Worm (Caenorhabditis elegans): ENCODE measurements around the gene grd-7.
A peak's percentile ranks its signal among the peaks of the same experiment; 100 is the strongest.

Gene grd-7

ce11 chrX:7229357-7229756 is 39.9 kb downstream of the grd-7 start:
- TF ChIP-seq nhr-129 (tag; optimal IDR thresholded peaks at IDR 0.05) (no peak), nhr-237 (tag; optimal IDR thresholded peaks at IDR 0.05) (no peak), ZK546.5 (tag; optimal IDR thresholded peaks at IDR 0.05) (no peak), lsy-2 (tag; optimal IDR thresholded peaks at IDR 0.05) (no peak), lin-13 (GFP tag; optimal IDR thresholded peaks at IDR 0.05) (no peak), R02D3.7 (tag; optimal IDR thresholded peaks at IDR 0.05) (no peak), mdl-1 (tag; optimal IDR thresholded peaks at IDR 0.05) (no peak), nhr-23 (tag; optimal IDR thresholded peaks at IDR 0.05) (no peak), ceh-82 (tag; optimal IDR thresholded peaks at IDR 0.05) (no peak), ztf-11 (tag; optimal IDR thresholded peaks at IDR 0.05) (no peak), nhr-11 (tag; optimal IDR thresholded peaks at IDR 0.05) (no peak)

- peak; percentile 29 for TF ChIP-seq nhr-129 (tag; optimal IDR thresholded peaks at IDR 0.05)
- TF ChIP-seq dmd-4 (tag; optimal IDR thresholded peaks at IDR 0.05), result no peak
These were observed 44.3 kb downstream of the grd-7 start for ce11 chrX:7225028-7225427.

ce11 chrX:7224510-7224909 is 44.8 kb downstream of the grd-7 start:
- TF ChIP-seq nhr-237 (tag; optimal IDR thresholded peaks at IDR 0.05), result no peak
- no peak for TF ChIP-seq sem-4 (tag; optimal IDR thresholded peaks at IDR 0.05)
- no peak for TF ChIP-seq snpc-4 (tag; optimal IDR thresholded peaks at IDR 0.05)
- no peak for TF ChIP-seq nhr-25 (tag; optimal IDR thresholded peaks at IDR 0.05)
- TF ChIP-seq dmd-4 (tag; optimal IDR thresholded peaks at IDR 0.05), result no peak
- TF ChIP-seq peb-1 (tag; optimal IDR thresholded peaks at IDR 0.05), result no peak
- TF ChIP-seq unc-39 (tag; optimal IDR thresholded peaks at IDR 0.05), result no peak
- TF ChIP-seq mdl-1 (tag; optimal IDR thresholded peaks at IDR 0.05), result no peak
- no peak for TF ChIP-seq elt-3 (tag; optimal IDR thresholded peaks at IDR 0.05)
- TF ChIP-seq aly-2 (tag; optimal IDR thresholded peaks at IDR 0.05), result no peak

- TF ChIP-seq nhr-129 (tag; optimal IDR thresholded peaks at IDR 0.05) (no peak), nhr-23 (tag; optimal IDR thresholded peaks at IDR 0.05) (no peak), unc-55 (GFP tag; optimal IDR thresholded peaks at IDR 0.05) (peak; percentile 30)
These were observed 46.9 kb downstream of the grd-7 start for ce11 chrX:7222383-7222782.

ce11 chrX:7220209-7220608 is 49.1 kb downstream of the grd-7 start:
- TF ChIP-seq ztf-1 (GFP tag; conservative IDR thresholded peaks at IDR 0.05), result no peak
- no peak for TF ChIP-seq R02D3.7 (tag; optimal IDR thresholded peaks at IDR 0.05)
- no peak for TF ChIP-seq dmd-4 (tag; optimal IDR thresholded peaks at IDR 0.05)
- no peak for TF ChIP-seq sem-4 (tag; optimal IDR thresholded peaks at IDR 0.05)
- TF ChIP-seq nhr-77 (tag; optimal IDR thresholded peaks at IDR 0.05), result no peak
- no peak for TF ChIP-seq ZK546.5 (tag; optimal IDR thresholded peaks at IDR 0.05)
- TF ChIP-seq unc-55 (GFP tag; optimal IDR thresholded peaks at IDR 0.05), result no peak
- no peak for TF ChIP-seq Y55F3AM.14 (GFP tag; optimal IDR thresholded peaks at IDR 0.05)
- no peak for TF ChIP-seq gmeb-1 (tag; optimal IDR thresholded peaks at IDR 0.05)
- no peak for TF ChIP-seq peb-1 (tag; optimal IDR thresholded peaks at IDR 0.05)
- no peak for TF ChIP-seq nhr-23 (tag; optimal IDR thresholded peaks at IDR 0.05)
- no peak for TF ChIP-seq unc-62 (GFP tag; optimal IDR thresholded peaks at IDR 0.05)
